Worm (Caenorhabditis elegans): ENCODE results near the gene oxy-4.

DNA sequence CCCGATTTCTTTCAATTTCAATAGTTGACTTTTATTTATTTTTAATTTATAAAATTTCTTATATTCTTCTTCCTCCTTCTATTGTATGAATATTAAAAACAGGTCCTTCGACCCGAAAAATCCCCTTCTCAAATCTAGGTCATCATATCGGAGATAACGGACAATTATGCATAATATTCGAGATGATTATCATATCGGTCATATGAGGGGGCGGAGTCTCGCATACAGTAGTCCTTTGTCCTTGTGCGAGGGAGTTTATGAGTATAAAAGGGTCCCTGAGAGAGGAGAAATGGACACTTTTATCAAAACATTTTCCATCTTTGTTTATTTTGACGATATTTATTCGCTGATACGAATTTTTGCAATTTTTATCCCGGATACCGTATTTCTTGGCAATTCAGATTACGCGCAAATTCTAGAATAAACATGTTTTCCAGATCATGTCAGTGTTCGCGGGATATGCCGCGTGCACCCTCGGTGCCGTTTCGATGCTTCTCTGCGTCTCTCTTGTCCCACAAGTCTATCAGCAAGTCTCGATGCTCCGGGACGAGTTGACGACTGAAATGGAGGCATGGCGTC, 51.6 kb downstream of the oxy-4 start, which contains the start of gene dpy-17:
- no peak for TF ChIP-seq lsy-12 (tag; optimal IDR thresholded peaks at IDR 0.05)
- TF ChIP-seq tbx-2 (tag; optimal IDR thresholded peaks at IDR 0.05) = no peak
- TF ChIP-seq elt-3 (tag; optimal IDR thresholded peaks at IDR 0.05) = no peak
- TF ChIP-seq nhr-77 (tag; optimal IDR thresholded peaks at IDR 0.05) = no peak
